Worm (Caenorhabditis elegans): ENCODE results near the gene srxa-9.

srxa-9 gene

DNA sequence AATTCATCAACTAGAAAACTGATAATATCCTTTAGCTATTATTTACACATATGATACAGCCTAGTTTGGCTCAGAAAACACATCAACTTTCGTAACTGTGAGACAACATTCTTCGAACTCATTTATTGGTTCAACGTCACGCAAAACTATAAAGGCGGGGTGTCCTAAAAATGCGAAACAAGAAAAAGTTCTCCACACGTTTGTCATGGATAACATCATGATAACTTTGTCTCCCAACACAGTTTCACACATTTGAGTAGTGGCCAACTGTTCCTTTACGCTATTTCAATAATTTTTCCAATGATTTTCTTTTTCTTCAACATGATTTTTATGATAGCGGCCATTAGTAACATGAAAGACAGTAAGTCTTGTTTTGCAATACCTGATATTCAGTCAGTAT, at the start of gene srxa-9:
Gene srxa-9 (plus strand): TSS at position 301 of the 400 bp plus-strand sequence.
- TF ChIP-seq grh-1 (GFP tag; IDR thresholded peaks at IDR 0.05): no peak
- no peak for TF ChIP-seq mef-2 (tag; optimal IDR thresholded peaks at IDR 0.05)
- no peak for TF ChIP-seq isw-1 (GFP tag; IDR thresholded peaks at IDR 0.05)
- TF ChIP-seq elt-3 (tag; optimal IDR thresholded peaks at IDR 0.05): no peak
- no peak for TF ChIP-seq blmp-1 (tag; optimal IDR thresholded peaks at IDR 0.05)
- no peak for TF ChIP-seq fkh-8 (tag; optimal IDR thresholded peaks at IDR 0.05)
- no peak for TF ChIP-seq lin-39 (tag; optimal IDR thresholded peaks at IDR 0.05)
- no peak for TF ChIP-seq zag-1 (tag; optimal IDR thresholded peaks at IDR 0.05)

DNA sequence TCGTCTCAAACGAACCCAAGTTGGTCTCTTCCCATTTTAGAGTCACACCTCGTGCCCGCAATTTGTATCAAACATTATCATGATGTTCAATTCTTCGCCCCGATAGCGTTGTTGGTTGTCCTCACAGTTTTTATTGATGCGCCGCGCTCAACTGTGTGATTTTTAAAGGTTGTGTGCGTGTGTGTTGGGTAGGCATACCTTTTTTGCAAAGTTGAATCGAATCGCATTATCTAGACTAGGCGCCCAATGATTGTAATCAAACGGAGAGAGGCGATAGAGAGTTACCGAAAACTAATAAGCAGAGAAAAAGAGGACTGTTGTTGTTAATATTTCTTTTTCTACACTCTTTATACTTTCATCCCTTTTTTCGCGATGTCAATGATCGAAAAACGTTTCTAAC, 46.6 kb upstream of the srxa-9 start:
- TF ChIP-seq lin-14 (GFP tag; optimal IDR thresholded peaks at IDR 0.05) (peak; percentile 74), C04F5.9 (tag; optimal IDR thresholded peaks at IDR 0.05) (no peak), irx-1 (tag; optimal IDR thresholded peaks at IDR 0.05) (no peak), ceh-63 (GFP tag; optimal IDR thresholded peaks at IDR 0.05) (no peak), snu-23 (GFP tag; optimal IDR thresholded peaks at IDR 0.05) (peak; percentile 53), zag-1 (tag; optimal IDR thresholded peaks at IDR 0.05) (no peak), zip-4 (GFP tag; optimal IDR thresholded peaks at IDR 0.05) (no peak), hlh-4 (tag; optimal IDR thresholded peaks at IDR 0.05) (no peak), pag-3 (tag; optimal IDR thresholded peaks at IDR 0.05; ENCODE audit: borderline replicate concordance, insufficient read depth) (no peak), unc-98 (GFP tag; IDR thresholded peaks at IDR 0.05) (no peak), unc-130 (tag; optimal IDR thresholded peaks at IDR 0.05) (peak; percentile 20), aly-2 (tag; optimal IDR thresholded peaks at IDR 0.05) (no peak), lin-35 (GFP tag; optimal IDR thresholded peaks at IDR 0.05) (peak in 1 of 2 experiments; percentile 17), ceh-90 (tag; optimal IDR thresholded peaks at IDR 0.05) (no peak), nhr-85 (tag) (peak; percentile 91), unc-86 (tag; optimal IDR thresholded peaks at IDR 0.05) (no peak), alr-1 (tag; optimal IDR thresholded peaks at IDR 0.05; ENCODE audit: borderline replicate concordance) (no peak), tlp-1 (tag; optimal IDR thresholded peaks at IDR 0.05) (no peak), dsc-1 (tag; optimal IDR thresholded peaks at IDR 0.05) (no peak), mdl-1 (tag; optimal IDR thresholded peaks at IDR 0.05) (peak in 1 of 2 experiments; percentile 67), fos-1 (tag; optimal IDR thresholded peaks at IDR 0.05) (peak; percentile 3), pax-3 (tag; optimal IDR thresholded peaks at IDR 0.05) (no peak), hlh-17 (GFP tag; optimal IDR thresholded peaks at IDR 0.05; ENCODE audit: borderline replicate concordance) (no peak), efl-1 (optimal IDR thresholded peaks at IDR 0.05) (no peak), efl-1 (GFP tag; optimal IDR thresholded peaks at IDR 0.05 in 1 of 2) (peak in 1 of 2 experiments; percentile 34), unc-30 (tag; optimal IDR thresholded peaks at IDR 0.05) (no peak), blmp-1 (tag; optimal IDR thresholded peaks at IDR 0.05) (peak; percentile 61), ceh-82 (tag; optimal IDR thresholded peaks at IDR 0.05) (no peak), nhr-20 (tag; optimal IDR thresholded peaks at IDR 0.05) (peak; percentile 66), pqm-1 (tag; optimal IDR thresholded peaks at IDR 0.05) (no peak), lin-39 (tag; optimal IDR thresholded peaks at IDR 0.05) (no peak), elt-3 (tag; optimal IDR thresholded peaks at IDR 0.05) (peak in 5 of 6 experiments; percentile 44 to 75 (median 58)), ama-1 (optimal IDR thresholded peaks at IDR 0.05) (no peak), swsn-7 (tag; optimal IDR thresholded peaks at IDR 0.05) (no peak), ztf-4 (tag; optimal IDR thresholded peaks at IDR 0.05) (no peak), tbx-2 (tag; optimal IDR thresholded peaks at IDR 0.05) (peak; percentile 18), lin-13 (GFP tag; optimal IDR thresholded peaks at IDR 0.05) (no peak), mef-2 (tag; optimal IDR thresholded peaks at IDR 0.05) (no peak), sptf-1 (tag; optimal IDR thresholded peaks at IDR 0.05) (no peak), nhr-71 (tag; optimal IDR thresholded peaks at IDR 0.05) (peak; percentile 39), elt-2 (tag; optimal IDR thresholded peaks at IDR 0.05) (peak; percentile 62), fkh-10 (GFP tag; optimal IDR thresholded peaks at IDR 0.05) (no peak), fkh-4 (tag; optimal IDR thresholded peaks at IDR 0.05; ENCODE audit: borderline replicate concordance) (no peak), nhr-19 (GFP tag; conservative IDR thresholded peaks at IDR 0.05) (peak; percentile 8; the same call in 1 of the 2 replicates), nhr-77 (tag; optimal IDR thresholded peaks at IDR 0.05) (no peak), aha-1 (tag; optimal IDR thresholded peaks at IDR 0.05) (no peak), snpc-4 (tag; optimal IDR thresholded peaks at IDR 0.05) (no peak), ces-1 (GFP tag; optimal IDR thresholded peaks at IDR 0.05) (no peak), ztf-11 (tag; optimal IDR thresholded peaks at IDR 0.05) (no peak)

Measured in whole organism, L1 larva.